ENCODE assay signal across 2 worm cellular contexts in genomic region chrV:12475360-12475759, ce11.
TF ChIP-seq lines count a peak whose summit lies in the region.

No protein-coding gene starts in this region.

TF ChIP-seq in whole organism, L2 larva, 48 proteins besides CTCF, POLR2A, EP300 and RAD21 (continued from another document):
- TF ChIP-seq ztf-4 (tag; optimal IDR thresholded peaks at IDR 0.05; lab: Kevin White, UChicago) (no peak), alr-1 (tag; optimal IDR thresholded peaks at IDR 0.05; lab: Kevin White, UChicago) (no peak), nhr-12 (tag; optimal IDR thresholded peaks at IDR 0.05; lab: Kevin White, UChicago) (no peak), nhr-77 (tag; optimal IDR thresholded peaks at IDR 0.05; lab: Kevin White, UChicago) (no peak), R02D3.7 (tag; optimal IDR thresholded peaks at IDR 0.05; lab: Kevin White, UChicago) (no peak), sma-9 (GFP tag; optimal IDR thresholded peaks at IDR 0.05; lab: Kevin White, UChicago) (no peak), sma-9 (tag; optimal IDR thresholded peaks at IDR 0.05; lab: Kevin White, UChicago) (no peak)
TF ChIP-seq in whole organism, L2 larva: peak in this region for 3.

TF ChIP-seq in whole organism, L4 larva, 104 proteins besides CTCF, POLR2A, EP300 and RAD21 (continued from another document):
- no peak for TF ChIP-seq ceh-20 (GFP tag; IDR thresholded peaks at IDR 0.05; lab: Robert Waterston, UW)
- TF ChIP-seq attf-4 (tag; optimal IDR thresholded peaks at IDR 0.05; lab: Kevin White, UChicago), result no peak
